Worm (Caenorhabditis elegans): ENCODE data around the gene W03H9.1.

ce11 chrII:14175099-14175498 is 25.2 kb upstream of the W03H9.1 start, which contains the start of gene Y48B6A.5:
- TF ChIP-seq B0310.2 (tag; optimal IDR thresholded peaks at IDR 0.05): no peak
- TF ChIP-seq sea-1 (GFP tag; conservative IDR thresholded peaks at IDR 0.05): no peak
- no peak for TF ChIP-seq scrt-1 (GFP tag; IDR thresholded peaks at IDR 0.05)
- TF ChIP-seq tbx-37 (GFP tag; conservative IDR thresholded peaks at IDR 0.05): no peak
- TF ChIP-seq tra-4 (tag; optimal IDR thresholded peaks at IDR 0.05): no peak
- no peak for TF ChIP-seq ceh-13 (GFP tag; optimal IDR thresholded peaks at IDR 0.05)
- no peak for TF ChIP-seq ama-1 (optimal IDR thresholded peaks at IDR 0.05)
- no peak for TF ChIP-seq pes-1 (GFP tag; IDR thresholded peaks at IDR 0.05)
- TF ChIP-seq tbx-11 (GFP tag; IDR thresholded peaks at IDR 0.05): no peak
- no peak for TF ChIP-seq hnd-1 (tag; optimal IDR thresholded peaks at IDR 0.05)
- TF ChIP-seq ceh-36 (tag; optimal IDR thresholded peaks at IDR 0.05): no peak
- no peak for TF ChIP-seq F13C5.2 (tag; optimal IDR thresholded peaks at IDR 0.05)

Data from whole organism, early embryonic.